Fruit fly (Drosophila melanogaster) Kc167 (cell line): Measurements from ENCODE around the gene Reg-2.

Source experiments
- Myc ChIP-seq: fragments of >200 bp; optimal IDR thresholded peaks from 2 replicates; lab custom pipeline; 2017; ENCODE audit warnings: missing external identifiers
- Sin3A ChIP-seq: fragments of >200 bp; optimal IDR thresholded peaks from 2 replicates; lab custom pipeline; 2018; ENCODE audit warnings: missing external identifiers
- h ChIP-seq: fragments of >200 bp; optimal IDR thresholded peaks from 3 replicates; lab custom pipeline; 2018; ENCODE audit warnings: missing external identifiers
- insv ChIP-seq: fragments of >200 bp; optimal IDR thresholded peaks from 3 replicates; lab custom pipeline; 2018; ENCODE audit warnings: missing external identifiers
- psq ChIP-seq: fragments of >200 bp; optimal IDR thresholded peaks from 2 replicates; lab custom pipeline; 2017; ENCODE audit warnings: missing external identifiers
- ttk ChIP-seq: sonication (Bioruptor generic); optimal IDR thresholded peaks from 2 replicates; lab custom pipeline; 2017; ENCODE audit warnings: missing external identifiers

Reg-2 gene

dm6 chr3L:565964-566627 lies 40.3 kb downstream of the Reg-2 start:
- TF ChIP-seq h, result no peak
- TF ChIP-seq Sin3A (lab: Kevin White, UChicago), result no peak
- TF ChIP-seq psq (lab: Kevin White, UChicago), result no peak
- no peak for TF ChIP-seq Myc (lab: Kevin White, UChicago)
- TF ChIP-seq insv, result no peak
- no peak for TF ChIP-seq ttk (lab: Kevin White, UChicago)

dm6 chr3L:565561-565960 lies 40.8 kb downstream of the Reg-2 start:
- no peak for TF ChIP-seq ttk (lab: Kevin White, UChicago)

- TF ChIP-seq Myc (lab: Kevin White, UChicago), result no peak
- no peak for TF ChIP-seq h
- no peak for TF ChIP-seq ttk (lab: Kevin White, UChicago)
- no peak for TF ChIP-seq insv
- no peak for TF ChIP-seq Sin3A (lab: Kevin White, UChicago)
- no peak for TF ChIP-seq psq (lab: Kevin White, UChicago)
These were observed 42.4 kb downstream of the Reg-2 start for dm6 chr3L:563951-564350.

- TF ChIP-seq Sin3A (lab: Kevin White, UChicago) (no peak), Myc (lab: Kevin White, UChicago) (no peak), insv (no peak), h (no peak), psq (lab: Kevin White, UChicago) (no peak), ttk (lab: Kevin White, UChicago) (no peak)
These were observed 43.3 kb downstream of the Reg-2 start for dm6 chr3L:563002-563627.

- no peak for TF ChIP-seq Myc (lab: Kevin White, UChicago)
- no peak for TF ChIP-seq psq (lab: Kevin White, UChicago)
- TF ChIP-seq Sin3A (lab: Kevin White, UChicago), result no peak
- TF ChIP-seq h, result no peak
- no peak for TF ChIP-seq insv
- TF ChIP-seq ttk (lab: Kevin White, UChicago), result no peak
These were observed 44.5 kb downstream of the Reg-2 start for dm6 chr3L:561772-562454.

- TF ChIP-seq psq (lab: Kevin White, UChicago), result no peak
- TF ChIP-seq ttk (lab: Kevin White, UChicago), result no peak
- TF ChIP-seq Myc (lab: Kevin White, UChicago), result no peak
- no peak for TF ChIP-seq h
- no peak for TF ChIP-seq Sin3A (lab: Kevin White, UChicago)
- TF ChIP-seq insv, result no peak
These were observed 45.3 kb downstream of the Reg-2 start for dm6 chr3L:561117-561516.

dm6 chr3L:559390-560034 lies 46.9 kb downstream of the Reg-2 start:
- TF ChIP-seq h (no peak), insv (no peak), psq (lab: Kevin White, UChicago) (no peak), Myc (lab: Kevin White, UChicago) (no peak), ttk (lab: Kevin White, UChicago) (no peak), Sin3A (lab: Kevin White, UChicago) (no peak)

dm6 chr3L:557294-557693 lies 49.1 kb downstream of the Reg-2 start:
- no peak for TF ChIP-seq Sin3A (lab: Kevin White, UChicago)
- no peak for TF ChIP-seq psq (lab: Kevin White, UChicago)
- no peak for TF ChIP-seq insv
- TF ChIP-seq ttk (lab: Kevin White, UChicago), result no peak

- no peak for TF ChIP-seq Myc (lab: Kevin White, UChicago)
- no peak for TF ChIP-seq h
- no peak for TF ChIP-seq ttk (lab: Kevin White, UChicago)
These were observed 50.4 kb downstream of the Reg-2 start for dm6 chr3L:555898-556540.

dm6 chr3L:555326-555725 lies 51.0 kb downstream of the Reg-2 start:
- TF ChIP-seq insv, result no peak
- no peak for TF ChIP-seq ttk (lab: Kevin White, UChicago)
- TF ChIP-seq psq (lab: Kevin White, UChicago), result no peak
- no peak for TF ChIP-seq Sin3A (lab: Kevin White, UChicago)
- no peak for TF ChIP-seq h
- no peak for TF ChIP-seq Myc (lab: Kevin White, UChicago)
